Worm (Caenorhabditis elegans) whole organism, L4/young adult: ENCODE measurements around the gene gnrr-3.

Source experiments
- W03F9.2 ChIP-seq: fragments of 150-350 bp; optimal IDR thresholded peaks from 2 replicates; lab custom pipeline; 2014; ENCODE audit warnings: missing biosample characterization, missing genetic modification characterization
- him-1 ChIP-seq: sonication (generic microtip); optimal IDR thresholded peaks from 2 replicates; lab custom pipeline; 2016; ENCODE audit warnings: missing genotype, missing genetic modification reagents, missing genetic modification characterization, missing compliant biosample characterization

DNA sequence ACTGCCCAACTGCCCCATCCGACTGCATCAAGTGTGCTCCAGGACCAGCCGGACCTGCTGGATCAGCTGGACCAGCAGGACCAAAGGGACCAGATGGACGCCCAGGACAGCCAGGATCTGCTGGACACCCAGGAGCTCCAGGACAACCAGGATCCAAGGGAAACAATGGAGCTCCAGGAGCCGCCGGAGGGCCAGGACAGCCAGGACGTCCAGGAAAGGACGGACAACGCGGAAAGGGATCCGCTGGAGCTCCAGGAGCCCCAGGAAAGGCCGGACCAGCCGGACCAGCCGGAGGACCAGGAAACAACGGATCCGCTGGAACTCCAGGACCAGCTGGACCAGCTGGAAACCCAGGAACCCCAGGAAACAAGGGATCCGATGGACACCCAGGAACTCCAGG is 28.8 kb downstream of the gnrr-3 start:
- TF ChIP-seq him-1 (tag; lab: Kevin White, UChicago) = no peak
- no peak for TF ChIP-seq W03F9.2 (tag; lab: Kevin White, UChicago)
